Worm (Caenorhabditis elegans): ENCODE results near the gene cyd-1.

DNA sequence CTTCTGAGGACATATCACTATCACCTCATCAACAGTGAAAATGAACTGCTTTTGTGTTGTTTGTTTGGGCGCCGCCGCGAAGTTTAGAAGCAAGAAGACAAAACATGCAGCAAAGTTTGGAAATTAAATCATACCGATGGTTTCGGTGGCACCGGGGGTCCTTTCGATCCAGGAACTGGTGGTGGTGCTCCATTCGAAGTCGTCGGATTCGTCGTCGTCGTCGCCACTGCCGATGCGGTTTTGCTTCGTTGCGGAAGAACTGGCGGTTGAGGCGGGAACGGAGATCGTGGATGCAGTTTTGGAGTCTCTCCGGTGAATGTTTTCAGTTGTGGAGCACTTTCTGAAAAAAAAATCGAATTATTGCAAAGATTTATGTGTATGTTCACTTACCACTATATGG, 43.1 kb downstream of the cyd-1 start:
- TF ChIP-seq egl-27 (tag; optimal IDR thresholded peaks at IDR 0.05) (no peak), daf-8 (GFP tag; IDR thresholded peaks at IDR 0.05) (no peak), zag-1 (tag; optimal IDR thresholded peaks at IDR 0.05) (no peak)
